Fruit fly (Drosophila melanogaster): ENCODE results near the gene FER.

The FER gene

dm6 chr3R:9351415-9352379 lies 42.6 kb downstream of the FER start (continued):
- TF ChIP-seq tap (tag; optimal IDR thresholded peaks at IDR 0.05) = peak; percentile 7
- TF ChIP-seq kni (GFP tag; optimal IDR thresholded peaks at IDR 0.05) = no peak
- no peak for TF ChIP-seq Dip2 (GFP tag; IDR thresholded peaks at IDR 0.05)
- peak; percentile 64 for TF ChIP-seq ind (GFP tag; optimal IDR thresholded peaks at IDR 0.05)
- TF ChIP-seq pzg (GFP tag; optimal IDR thresholded peaks at IDR 0.05) = peak; percentile 3
- TF ChIP-seq CG3995 (GFP tag; optimal IDR thresholded peaks at IDR 0.05) = peak; percentile 19
- no peak for TF ChIP-seq chinmo (GFP tag; IDR thresholded peaks at IDR 0.05; ENCODE audit: partially characterized antibody)
- no peak for TF ChIP-seq Dll (GFP tag; IDR thresholded peaks at IDR 0.05; ENCODE audit: partially characterized antibody)
- TF ChIP-seq CG6654 (GFP tag; optimal IDR thresholded peaks at IDR 0.05) = no peak
- TF ChIP-seq CG14667 (GFP tag; IDR thresholded peaks at IDR 0.05) = no peak
- TF ChIP-seq CG8388 (GFP tag; optimal IDR thresholded peaks at IDR 0.05) = peak; percentile 12
- TF ChIP-seq Opbp (GFP tag; IDR thresholded peaks at IDR 0.05; ENCODE audit: partially characterized antibody) = no peak
- TF ChIP-seq CG2712 (tag; optimal IDR thresholded peaks at IDR 0.05) = peak; percentile 56
- no peak for TF ChIP-seq CG34422 (GFP tag; IDR thresholded peaks at IDR 0.05)
- no peak for TF ChIP-seq B-H1 (GFP tag; IDR thresholded peaks at IDR 0.05)
- no peak for TF ChIP-seq Elba2 (GFP tag; optimal IDR thresholded peaks at IDR 0.05)
- peak; percentile 47 for TF ChIP-seq phol (tag; optimal IDR thresholded peaks at IDR 0.05)
- no peak for TF ChIP-seq CG4617 (GFP tag; optimal IDR thresholded peaks at IDR 0.05; ENCODE audit: borderline replicate concordance)
- no peak for TF ChIP-seq zfh1 (GFP tag; IDR thresholded peaks at IDR 0.05)
- TF ChIP-seq ara (GFP tag; IDR thresholded peaks at IDR 0.05) = no peak
- peak; percentile 65 for TF ChIP-seq Vsx1 (GFP tag; optimal IDR thresholded peaks at IDR 0.05)
- TF ChIP-seq trem (tag; optimal IDR thresholded peaks at IDR 0.05) = no peak
- TF ChIP-seq Hey (tag; optimal IDR thresholded peaks at IDR 0.05) = peak; percentile 52
- peak; percentile 27 for TF ChIP-seq pfk (GFP tag; optimal IDR thresholded peaks at IDR 0.05)
- TF ChIP-seq CG12104 (GFP tag; optimal IDR thresholded peaks at IDR 0.05) = peak; percentile 39
- peak; percentile 14 for TF ChIP-seq CG15479 (GFP tag; optimal IDR thresholded peaks at IDR 0.05)
- no peak for TF ChIP-seq CG15601 (tag; optimal IDR thresholded peaks at IDR 0.05)
- TF ChIP-seq Camta (GFP tag; optimal IDR thresholded peaks at IDR 0.05) = peak; percentile 54
- no peak for TF ChIP-seq Mad (GFP tag; optimal IDR thresholded peaks at IDR 0.05)
- TF ChIP-seq CG18011 (GFP tag; optimal IDR thresholded peaks at IDR 0.05) = peak; percentile 53
- no peak for TF ChIP-seq GATAe (GFP tag; conservative IDR thresholded peaks at IDR 0.05)
- TF ChIP-seq CG9437 (GFP tag; optimal IDR thresholded peaks at IDR 0.05) = peak; percentile 52
- no peak for TF ChIP-seq CG4730 (GFP tag; IDR thresholded peaks at IDR 0.05)
- peak; percentile 48 for TF ChIP-seq CG4328 (GFP tag; optimal IDR thresholded peaks at IDR 0.05)
- no peak for TF ChIP-seq CG7745 (tag; optimal IDR thresholded peaks at IDR 0.05)
- TF ChIP-seq Xrp1 (GFP tag; IDR thresholded peaks at IDR 0.05) = no peak
- TF ChIP-seq scrt (GFP tag; optimal IDR thresholded peaks at IDR 0.05) = peak; percentile 61
- peak; percentile 72 for TF ChIP-seq PHDP (tag; optimal IDR thresholded peaks at IDR 0.05)
- no peak for TF ChIP-seq CG4282 (GFP tag; optimal IDR thresholded peaks at IDR 0.05)
- TF ChIP-seq lmd (GFP tag; IDR thresholded peaks at IDR 0.05) = no peak
- TF ChIP-seq Sry-β (GFP tag; optimal IDR thresholded peaks at IDR 0.05) = no peak
- TF ChIP-seq CG9727 (GFP tag; optimal IDR thresholded peaks at IDR 0.05) = peak; percentile 75
- no peak for TF ChIP-seq CG8359 (GFP tag; optimal IDR thresholded peaks at IDR 0.05; ENCODE audit: borderline replicate concordance)
- 0 out of 2 replicates have a peak, but pooled peaks have one; percentile 22 for TF ChIP-seq Ptx1 (GFP tag; IDR thresholded peaks at IDR 0.05)
- TF ChIP-seq Eip74EF (GFP tag; optimal IDR thresholded peaks at IDR 0.05) = no peak
- peak; percentile 73 for TF ChIP-seq CG15269 (tag; optimal IDR thresholded peaks at IDR 0.05)
- TF ChIP-seq Ravus (GFP tag; IDR thresholded peaks at IDR 0.05) = no peak
- no peak for TF ChIP-seq C15 (GFP tag; IDR thresholded peaks at IDR 0.05)

All from whole organism, embryonic.